Worm (Caenorhabditis elegans) whole organism, late embryonic: Measurements from ENCODE around the gene C46G7.1.
A peak's percentile ranks its signal among the peaks of the same experiment; 100 is the strongest.

Experiments used
- C38D4.7 ChIP-seq: fragments of 200-800 bp; sonication (Bioruptor generic); optimal IDR thresholded peaks from 2 replicates; lab custom pipeline; 2018; ENCODE audit warnings: mild to moderate bottlenecking, missing genetic modification characterization, moderate library complexity, missing compliant biosample characterization
- ceh-22 ChIP-seq: sonication (generic microtip); optimal IDR thresholded peaks from 2 replicates; lab custom pipeline; 2017; ENCODE audit warnings: missing biosample characterization, missing genetic modification characterization
- ceh-24 ChIP-seq: sonication (generic microtip); optimal IDR thresholded peaks from 2 replicates; lab custom pipeline; 2016; ENCODE audit warnings: mild to moderate bottlenecking, missing genetic modification characterization, missing compliant biosample characterization
- ceh-6 ChIP-seq: fragments of 200-800 bp; sonication (Bioruptor generic); optimal IDR thresholded peaks from 2 replicates; lab custom pipeline; 2018; ENCODE audit warnings: mild to moderate bottlenecking, missing genetic modification characterization, missing compliant biosample characterization
- ceh-9 ChIP-seq: sonication (generic microtip); optimal IDR thresholded peaks from 2 replicates; lab custom pipeline; 2016; ENCODE audit warnings: mild to moderate bottlenecking, missing genetic modification characterization, inconsistent platforms, missing compliant biosample characterization
- dmd-4 ChIP-seq: sonication (generic microtip); optimal IDR thresholded peaks from 2 replicates; lab custom pipeline; 2016; ENCODE audit warnings: borderline replicate concordance, missing genetic modification characterization, missing compliant biosample characterization
- ets-4 ChIP-seq: sonication (generic microtip); optimal IDR thresholded peaks from 2 replicates; lab custom pipeline; 2016; ENCODE audit warnings: missing genetic modification characterization, missing compliant biosample characterization
- hlh-8 ChIP-seq: sonication (generic microtip); optimal IDR thresholded peaks from 2 replicates; lab custom pipeline; 2016; ENCODE audit warnings: missing genotype, missing genetic modification characterization, missing compliant biosample characterization
- nfya-1 ChIP-seq: sonication (generic microtip); optimal IDR thresholded peaks from 2 replicates; lab custom pipeline; 2017; ENCODE audit warnings: missing genetic modification characterization, mild to moderate bottlenecking, missing compliant biosample characterization, antibody characterized with exemption, moderate library complexity
- pha-2 ChIP-seq: sonication (generic microtip); optimal IDR thresholded peaks from 2 replicates; lab custom pipeline; 2017; ENCODE audit warnings: mild to moderate bottlenecking, missing genetic modification characterization, missing compliant biosample characterization
- pha-4 ChIP-seq: fragments of 150-350 bp; optimal IDR thresholded peaks from 2 replicates; lab custom pipeline; 2018; ENCODE audit warnings: missing biosample characterization, missing genetic modification reagents, missing genetic modification characterization
- unc-42 ChIP-seq: sonication (generic microtip); optimal IDR thresholded peaks from 2 replicates; lab custom pipeline; 2016; ENCODE audit warnings: missing genotype, missing genetic modification characterization, missing compliant biosample characterization

ce11 chrIV:5986829-5987228 is 31.0 kb upstream of the C46G7.1 start:
- TF ChIP-seq C38D4.7 (GFP tag; lab: Kevin White, UChicago) (no peak), dmd-4 (tag; lab: Kevin White, UChicago) (no peak), hlh-8 (tag; lab: Kevin White, UChicago) (no peak), ceh-24 (tag; lab: Kevin White, UChicago) (no peak), pha-2 (tag; lab: Kevin White, UChicago) (no peak), pha-4 (tag; lab: Kevin White, UChicago) (no peak), ceh-9 (no peak), nfya-1 (tag; lab: Kevin White, UChicago) (peak; percentile 2), ets-4 (tag; lab: Kevin White, UChicago) (no peak), ceh-6 (no peak), ceh-22 (tag; lab: Kevin White, UChicago) (no peak), unc-42 (tag; lab: Kevin White, UChicago) (no peak)
